Fruit fly (Drosophila melanogaster): ENCODE results near the gene Ada2b.
A peak's percentile ranks its signal among the peaks of the same experiment; 100 is the strongest.

Gene Ada2b

DNA sequence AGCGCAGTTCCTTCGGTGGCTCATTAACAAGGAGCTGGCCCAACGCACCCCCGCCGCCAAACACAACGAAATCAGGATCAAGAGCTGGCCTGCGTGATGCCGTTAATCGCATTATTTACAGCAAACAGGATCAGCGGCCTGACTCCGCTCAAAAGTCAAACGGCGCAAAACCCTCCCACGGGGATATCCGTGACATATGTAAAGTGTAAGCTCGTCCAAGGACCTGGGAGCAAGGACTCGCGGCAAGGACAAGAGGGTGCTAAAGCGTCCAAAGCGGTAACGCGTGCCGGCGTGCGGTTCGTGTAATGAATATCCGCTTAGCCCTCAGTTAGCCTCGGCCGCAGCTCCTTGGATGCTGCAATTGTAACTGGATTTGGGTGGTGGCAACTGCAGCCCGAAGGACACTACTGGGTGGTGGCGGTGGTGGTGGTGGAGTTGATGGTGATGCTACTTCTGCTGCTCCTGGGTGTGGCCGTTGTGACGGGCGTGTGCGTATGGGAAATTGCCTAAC is 14.8 kb downstream of the Ada2b start:
- no peak for TF ChIP-seq lola (GFP tag; optimal IDR thresholded peaks at IDR 0.05)
- TF ChIP-seq pan (optimal IDR thresholded peaks at IDR 0.05): no peak

DNA sequence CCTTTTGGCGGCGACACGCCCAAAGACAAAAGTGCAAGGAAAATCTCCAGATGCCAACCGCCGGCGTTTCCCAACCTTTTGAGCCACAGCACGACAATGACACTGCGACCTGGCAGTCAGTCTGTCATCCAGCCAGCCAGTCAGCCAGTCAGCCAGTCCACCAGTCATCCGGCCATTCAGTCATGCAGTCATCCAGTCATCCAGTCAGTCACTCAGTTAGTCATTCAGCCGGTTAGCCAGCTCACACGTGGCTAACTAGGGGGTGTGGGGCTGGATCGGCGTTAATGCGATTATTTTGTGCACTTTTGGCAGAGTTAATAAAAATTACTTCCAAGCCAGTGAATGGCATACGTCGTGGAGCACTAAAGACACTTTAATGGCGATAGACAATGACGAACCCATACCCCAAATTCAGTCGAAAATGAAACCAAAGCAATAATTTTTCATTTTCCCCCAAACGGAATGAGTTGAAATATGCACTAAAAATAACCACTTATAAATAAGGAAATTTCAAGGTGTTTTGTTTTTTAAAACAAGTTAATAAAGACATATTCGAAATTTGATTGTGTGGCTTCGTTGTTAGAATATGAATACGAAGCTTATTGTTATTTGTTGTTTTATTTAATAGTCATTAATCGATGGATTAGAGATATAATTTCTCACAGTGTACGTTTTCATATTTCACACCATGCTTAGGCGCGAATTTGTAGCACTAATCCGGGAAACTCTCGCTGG is 15.4 kb downstream of the Ada2b start:
- TF ChIP-seq br (GFP tag; optimal IDR thresholded peaks at IDR 0.05) (no peak), sv (GFP tag; optimal IDR thresholded peaks at IDR 0.05) (no peak)

DNA sequence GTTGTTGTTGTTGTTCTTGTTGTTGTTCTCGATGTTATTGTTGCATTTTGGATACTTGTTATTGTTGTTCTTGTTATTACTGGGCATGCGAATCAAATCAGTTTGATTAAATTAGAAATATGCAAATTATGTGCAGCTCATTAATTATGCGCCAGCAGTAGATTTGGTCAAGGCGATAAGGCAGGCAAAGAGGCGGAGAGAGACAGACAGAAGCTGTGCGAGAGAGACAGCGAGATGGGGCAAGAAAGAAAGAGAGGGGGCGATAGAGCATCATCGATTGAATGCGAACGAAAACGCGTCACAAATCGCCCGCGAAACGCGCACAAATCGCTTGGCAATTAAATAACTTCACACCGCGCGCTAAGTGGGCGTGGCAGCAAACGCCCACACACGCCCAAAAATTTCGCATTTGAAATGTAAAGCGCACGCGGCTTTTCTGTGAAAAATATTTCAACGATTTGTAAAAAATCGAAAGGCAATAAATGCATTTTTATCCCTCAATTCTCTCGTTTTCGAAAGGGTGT is 17.2 kb downstream of the Ada2b start:
- no peak for TF ChIP-seq ey (GFP tag; optimal IDR thresholded peaks at IDR 0.05)
- TF ChIP-seq CG9705 (GFP tag; optimal IDR thresholded peaks at IDR 0.05): no peak
- TF ChIP-seq Hnf4 (GFP tag; optimal IDR thresholded peaks at IDR 0.05): no peak
- TF ChIP-seq Abd-B (GFP tag; optimal IDR thresholded peaks at IDR 0.05): no peak
- TF ChIP-seq dmrt93B (GFP tag; optimal IDR thresholded peaks at IDR 0.05): no peak
- TF ChIP-seq usp (GFP tag; optimal IDR thresholded peaks at IDR 0.05): no peak
- TF ChIP-seq br (GFP tag; optimal IDR thresholded peaks at IDR 0.05): no peak

dm6 chr3R:8219891-8220290 is 20.4 kb downstream of the Ada2b start, which contains the start of gene CG18249:
CG18249 (plus strand) TSS chr3R:8220146.
- TF ChIP-seq dmrt93B (GFP tag; optimal IDR thresholded peaks at IDR 0.05) (no peak), Hnf4 (GFP tag; optimal IDR thresholded peaks at IDR 0.05) (no peak), Rel (GFP tag; optimal IDR thresholded peaks at IDR 0.05) (no peak), Rel (tag; optimal IDR thresholded peaks at IDR 0.05) (peak; percentile 4), Dif (GFP tag; optimal IDR thresholded peaks at IDR 0.05; ENCODE audit: partially characterized antibody) (no peak)

- no peak for TF ChIP-seq Hr83 (GFP tag; optimal IDR thresholded peaks at IDR 0.05; ENCODE audit: poor library complexity, severe bottlenecking)
- TF ChIP-seq Dif (GFP tag; optimal IDR thresholded peaks at IDR 0.05; ENCODE audit: partially characterized antibody): no peak
- no peak for TF ChIP-seq rgr (GFP tag; optimal IDR thresholded peaks at IDR 0.05)
- no peak for TF ChIP-seq pan (optimal IDR thresholded peaks at IDR 0.05)
- TF ChIP-seq CG9705 (GFP tag; optimal IDR thresholded peaks at IDR 0.05): no peak
- no peak for TF ChIP-seq sv (GFP tag; optimal IDR thresholded peaks at IDR 0.05)
- TF ChIP-seq Hr78 (GFP tag; optimal IDR thresholded peaks at IDR 0.05): no peak
- TF ChIP-seq CrebA (GFP tag; optimal IDR thresholded peaks at IDR 0.05; ENCODE audit: borderline replicate concordance): no peak
- no peak for TF ChIP-seq psq (GFP tag; optimal IDR thresholded peaks at IDR 0.05)
- no peak for TF ChIP-seq brk (GFP tag; optimal IDR thresholded peaks at IDR 0.05)
Observed at dm6 chr3R:8217727-8218126, 22.6 kb downstream of the Ada2b start, which contains the start of gene CG7800. CG7800 (plus strand) TSS chr3R:8217957.

dm6 chr3R:8215528-8216189 is 24.7 kb downstream of the Ada2b start:
- TF ChIP-seq Hnf4 (GFP tag; optimal IDR thresholded peaks at IDR 0.05) (peak; percentile 1), OdsH (GFP tag; optimal IDR thresholded peaks at IDR 0.05) (no peak), Rel (GFP tag; optimal IDR thresholded peaks at IDR 0.05) (no peak), Rel (tag; optimal IDR thresholded peaks at IDR 0.05) (peak; percentile 51), sage (GFP tag; optimal IDR thresholded peaks at IDR 0.05) (no peak)

DNA sequence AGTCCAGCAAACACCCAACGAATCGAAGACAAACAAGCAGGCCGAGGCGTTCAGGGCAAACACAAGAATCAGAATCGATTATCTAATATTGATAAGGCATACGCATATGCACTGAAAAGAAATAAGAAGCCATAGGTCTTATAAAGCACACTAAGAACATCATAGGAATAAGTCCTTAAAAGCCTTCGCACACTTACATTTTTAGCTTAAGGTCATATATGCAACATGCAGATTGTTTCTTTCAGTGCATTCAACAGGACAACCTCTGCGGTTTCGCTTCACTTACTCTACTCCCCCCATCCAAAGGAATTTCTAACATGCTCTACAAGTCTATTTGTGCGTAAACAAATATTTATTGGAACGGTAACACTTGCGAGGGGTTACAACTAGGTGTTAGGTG is 27.7 kb downstream of the Ada2b start:
- TF ChIP-seq Myc (optimal IDR thresholded peaks at IDR 0.05) (no peak), OdsH (GFP tag; optimal IDR thresholded peaks at IDR 0.05) (no peak), Dif (GFP tag; optimal IDR thresholded peaks at IDR 0.05; ENCODE audit: partially characterized antibody) (no peak), sv (GFP tag; optimal IDR thresholded peaks at IDR 0.05) (peak; percentile 53), foxo (GFP tag; optimal IDR thresholded peaks at IDR 0.05) (no peak), Vsx2 (GFP tag; optimal IDR thresholded peaks at IDR 0.05; ENCODE audit: partially characterized antibody) (no peak), lola (GFP tag; optimal IDR thresholded peaks at IDR 0.05) (no peak), jim (GFP tag; optimal IDR thresholded peaks at IDR 0.05) (no peak)
